Worm (Caenorhabditis elegans): ENCODE data around the gene cdc-73.

cdc-73 gene

DNA sequence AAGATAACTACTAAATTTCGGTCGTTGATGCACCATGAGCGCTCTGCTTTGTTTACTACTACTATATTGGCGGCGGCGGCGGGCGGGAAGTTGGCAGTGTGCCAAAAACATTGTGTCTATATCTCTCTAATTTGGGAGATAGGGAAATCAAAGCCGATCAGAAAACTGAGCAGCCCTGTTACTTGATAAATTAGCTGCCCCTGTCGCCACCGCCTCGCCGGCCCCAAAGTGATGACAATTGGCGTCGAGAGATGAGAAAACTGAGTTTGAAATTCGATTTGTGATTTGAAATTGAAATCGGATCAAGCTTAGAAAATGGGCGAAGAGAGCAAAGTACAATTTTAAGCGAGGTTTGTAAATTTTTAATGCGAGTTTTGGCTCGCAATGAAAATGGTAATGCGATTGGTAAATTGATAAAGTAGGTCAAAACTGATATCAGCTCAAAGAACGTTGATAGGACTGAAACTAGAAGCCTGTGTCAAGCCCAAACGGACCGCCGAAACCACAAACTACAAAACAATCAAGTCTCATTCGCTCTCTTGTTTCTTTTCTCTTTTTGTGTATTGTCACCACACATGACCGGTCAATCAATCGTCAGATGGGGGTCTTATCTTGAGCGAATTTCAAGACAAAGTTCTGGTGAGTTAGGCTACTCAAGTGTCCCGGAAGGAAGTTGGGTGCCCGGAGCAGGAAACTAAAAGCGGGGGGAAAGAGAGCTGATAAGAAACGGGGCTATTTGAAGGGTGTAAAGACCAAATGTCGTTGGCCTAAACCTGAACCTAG is 15.1 kb upstream of the cdc-73 start:
- no peak for TF ChIP-seq crh-2 (tag; optimal IDR thresholded peaks at IDR 0.05)
- no peak for TF ChIP-seq unc-62 (GFP tag; optimal IDR thresholded peaks at IDR 0.05)
- peak; percentile 20 for TF ChIP-seq F13H6.1 (tag; optimal IDR thresholded peaks at IDR 0.05)
- peak; percentile 17 for TF ChIP-seq fos-1 (tag; optimal IDR thresholded peaks at IDR 0.05)
- peak; percentile 28 for TF ChIP-seq sma-9 (GFP tag; optimal IDR thresholded peaks at IDR 0.05)
- no peak for TF ChIP-seq sma-9 (tag; optimal IDR thresholded peaks at IDR 0.05)

- no peak for TF ChIP-seq nhr-237 (tag; optimal IDR thresholded peaks at IDR 0.05)
- peak; percentile 70 to 72 for TF ChIP-seq mdl-1 (tag; optimal IDR thresholded peaks at IDR 0.05)
- TF ChIP-seq ceh-16 (tag; optimal IDR thresholded peaks at IDR 0.05) = peak; percentile 92
- no peak for TF ChIP-seq ama-1 (optimal IDR thresholded peaks at IDR 0.05)
- TF ChIP-seq sma-3 (GFP tag; optimal IDR thresholded peaks at IDR 0.05) = peak; percentile 69
- TF ChIP-seq ztf-11 (tag; optimal IDR thresholded peaks at IDR 0.05) = no peak
- TF ChIP-seq elt-3 (tag; optimal IDR thresholded peaks at IDR 0.05) = no peak
- no peak for TF ChIP-seq egl-27 (tag; optimal IDR thresholded peaks at IDR 0.05)
- TF ChIP-seq unc-39 (tag; optimal IDR thresholded peaks at IDR 0.05) = no peak
- TF ChIP-seq sem-4 (tag; optimal IDR thresholded peaks at IDR 0.05) = peak; percentile 32
- TF ChIP-seq F13H6.1 (tag; optimal IDR thresholded peaks at IDR 0.05) = peak; percentile 91
- peak; percentile 5 for TF ChIP-seq zag-1 (tag; optimal IDR thresholded peaks at IDR 0.05)
- peak; percentile 88 for TF ChIP-seq sma-9 (GFP tag; optimal IDR thresholded peaks at IDR 0.05)
- no peak for TF ChIP-seq sma-9 (tag; optimal IDR thresholded peaks at IDR 0.05)
- TF ChIP-seq unc-62 (GFP tag; optimal IDR thresholded peaks at IDR 0.05) = no peak
- TF ChIP-seq crh-2 (tag; optimal IDR thresholded peaks at IDR 0.05) = peak; percentile 55
- no peak for TF ChIP-seq alr-1 (tag; optimal IDR thresholded peaks at IDR 0.05)
- TF ChIP-seq gmeb-1 (tag; optimal IDR thresholded peaks at IDR 0.05) = peak; percentile 25
- TF ChIP-seq ztf-4 (tag; optimal IDR thresholded peaks at IDR 0.05) = no peak
- TF ChIP-seq Y55F3AM.14 (GFP tag; optimal IDR thresholded peaks at IDR 0.05) = peak; percentile 70
- no peak for TF ChIP-seq skn-1 (tag; optimal IDR thresholded peaks at IDR 0.05)
- no peak for TF ChIP-seq nhr-11 (tag; optimal IDR thresholded peaks at IDR 0.05)
- TF ChIP-seq snpc-4 (tag; optimal IDR thresholded peaks at IDR 0.05) = no peak
- peak; percentile 59 for TF ChIP-seq nhr-21 (tag; optimal IDR thresholded peaks at IDR 0.05)
- no peak for TF ChIP-seq R02D3.7 (tag; optimal IDR thresholded peaks at IDR 0.05)
- no peak for TF ChIP-seq dmd-4 (tag; optimal IDR thresholded peaks at IDR 0.05)
- no peak for TF ChIP-seq ceh-82 (tag; optimal IDR thresholded peaks at IDR 0.05)
- peak; percentile 15 for TF ChIP-seq mab-5 (tag; optimal IDR thresholded peaks at IDR 0.05)
- no peak for TF ChIP-seq nhr-12 (tag; optimal IDR thresholded peaks at IDR 0.05)
- TF ChIP-seq aly-2 (tag; optimal IDR thresholded peaks at IDR 0.05) = no peak
- no peak for TF ChIP-seq lin-39 (tag; optimal IDR thresholded peaks at IDR 0.05)
- no peak for TF ChIP-seq unc-55 (GFP tag; optimal IDR thresholded peaks at IDR 0.05)
- TF ChIP-seq nhr-10 (tag; optimal IDR thresholded peaks at IDR 0.05) = no peak
- TF ChIP-seq fos-1 (tag; optimal IDR thresholded peaks at IDR 0.05) = peak; percentile 79
- TF ChIP-seq nhr-23 (tag; optimal IDR thresholded peaks at IDR 0.05) = no peak
- TF ChIP-seq ztf-1 (GFP tag; conservative IDR thresholded peaks at IDR 0.05) = no peak
- TF ChIP-seq lsy-2 (tag; optimal IDR thresholded peaks at IDR 0.05) = peak; percentile 5 to 52
- peak; percentile 4 for TF ChIP-seq lin-13 (GFP tag; optimal IDR thresholded peaks at IDR 0.05)
- peak; percentile 54 for TF ChIP-seq nhr-25 (tag; optimal IDR thresholded peaks at IDR 0.05)
- TF ChIP-seq mbf-1 (tag; optimal IDR thresholded peaks at IDR 0.05) = no peak
- TF ChIP-seq nhr-6 (tag; optimal IDR thresholded peaks at IDR 0.05) = peak; percentile 24
- no peak for TF ChIP-seq ZK546.5 (tag; optimal IDR thresholded peaks at IDR 0.05)
- peak; percentile 82 for TF ChIP-seq nhr-129 (tag; optimal IDR thresholded peaks at IDR 0.05)
- TF ChIP-seq blmp-1 (tag; optimal IDR thresholded peaks at IDR 0.05; ENCODE audit: insufficient read depth) = peak; percentile 52
- no peak for TF ChIP-seq lin-11 (tag; optimal IDR thresholded peaks at IDR 0.05)
- TF ChIP-seq C34F6.9 (tag; optimal IDR thresholded peaks at IDR 0.05) = peak; percentile 14
- TF ChIP-seq elt-1 (tag; optimal IDR thresholded peaks at IDR 0.05) = peak; percentile 11
- no peak for TF ChIP-seq nhr-77 (tag; optimal IDR thresholded peaks at IDR 0.05)
- no peak for TF ChIP-seq peb-1 (tag; optimal IDR thresholded peaks at IDR 0.05)
Measured at ce11 chrIV:4028177-4028576, 14.2 kb upstream of the cdc-73 start.

Data from whole organism, L2 larva.